Worm (Caenorhabditis elegans) whole organism, L4 larva: ENCODE data around the gene let-767.

Source experiments
- F10B5.3 ChIP-seq: sonication (generic microtip); optimal IDR thresholded peaks from 2 replicates; lab custom pipeline; 2016; ENCODE audit warnings: mild to moderate bottlenecking, missing genetic modification characterization, missing compliant biosample characterization
- F37D6.2 ChIP-seq: sonication (generic microtip); optimal IDR thresholded peaks from 2 replicates; lab custom pipeline; 2016; ENCODE audit warnings: mild to moderate bottlenecking, missing genetic modification characterization, missing compliant biosample characterization
- Y5F2A.4 ChIP-seq: fragments of 200-800 bp; sonication (Bioruptor generic); optimal IDR thresholded peaks from 2 replicates; lab custom pipeline; 2018; ENCODE audit warnings: mild to moderate bottlenecking, missing genetic modification characterization, missing compliant biosample characterization
- ZK337.2 ChIP-seq: fragments of 200-800 bp; sonication (Bioruptor generic); IDR thresholded peaks from 2 replicates; pipeline ENCODE4 v1.3.6; 2022; ENCODE audit warnings: missing genetic modification reagents, missing genetic modification characterization, missing compliant biosample characterization
- ZK546.5 ChIP-seq, 2 experiments: sonication (generic microtip); optimal IDR thresholded peaks; 2 replicates each; lab custom pipeline; 2017; ENCODE audit warnings: missing biosample characterization in 2 of 2, missing genetic modification characterization in 2 of 2
- aly-2 ChIP-seq: sonication (generic microtip); optimal IDR thresholded peaks from 2 replicates; lab custom pipeline; 2018; ENCODE audit warnings: missing biosample characterization, missing genetic modification characterization
- ama-1 ChIP-seq: fragments of 150-350 bp; optimal IDR thresholded peaks from 2 replicates; lab custom pipeline; 2014; ENCODE audit warnings: inconsistent platforms, mixed read lengths
- ceh-82 ChIP-seq: sonication (generic microtip); optimal IDR thresholded peaks from 2 replicates; lab custom pipeline; 2017; ENCODE audit warnings: missing biosample characterization, missing genetic modification characterization
- ces-1 ChIP-seq: fragments of 150-350 bp; sonication (generic microtip); optimal IDR thresholded peaks from 4 replicates; lab custom pipeline; 2014; ENCODE audit warnings: missing biosample characterization, missing genetic modification reagents, missing genetic modification characterization
- cey-2 ChIP-seq: sonication (generic microtip); optimal IDR thresholded peaks from 3 replicates; lab custom pipeline; 2017; ENCODE audit warnings: missing genetic modification characterization, mild to moderate bottlenecking, missing compliant biosample characterization, antibody characterized with exemption, borderline replicate concordance; ENCODE audit not compliant: insufficient read depth
- ctbp-1 ChIP-seq: fragments of 200-800 bp; sonication (Bioruptor generic); IDR thresholded peaks from 2 replicates; pipeline ENCODE4 v1.3.6; 2022; ENCODE audit warnings: missing genetic modification reagents, missing genetic modification characterization, missing compliant biosample characterization
- daf-16 ChIP-seq, 3 experiments: sonication (generic microtip); optimal IDR thresholded peaks; 2 replicates each; lab custom pipeline; 2016 to 2017; ENCODE audit warnings: missing genetic modification characterization in 3 of 3, missing genetic modification reagents in 3 of 3, mild to moderate bottlenecking in 2 of 3, missing compliant biosample characterization in 2 of 3, missing biosample characterization in 1 of 3, moderate library complexity in 1 of 3
- dmd-6 ChIP-seq: fragments of 200-800 bp; sonication (Bioruptor generic); IDR thresholded peaks from 2 replicates; pipeline ENCODE4 v1.3.6; 2022; ENCODE audit warnings: missing genetic modification reagents, missing genetic modification characterization, missing compliant biosample characterization
- dmd-8 ChIP-seq: fragments of 200-800 bp; sonication (Bioruptor generic); IDR thresholded peaks from 2 replicates; pipeline ENCODE4 v1.3.6; 2022; ENCODE audit warnings: missing genetic modification characterization, missing compliant biosample characterization
- dpl-1 ChIP-seq: fragments of 150-350 bp; optimal IDR thresholded peaks from 2 replicates; lab custom pipeline; 2014; ENCODE audit warnings: missing biosample characterization, missing genetic modification reagents, missing genetic modification characterization
- duxl-1 ChIP-seq: sonication (generic microtip); optimal IDR thresholded peaks from 2 replicates; lab custom pipeline; 2016; ENCODE audit warnings: mild to moderate bottlenecking, missing genetic modification characterization, moderate library complexity, missing compliant biosample characterization; ENCODE audit not compliant: poor library complexity
- fkh-10 ChIP-seq: fragments of 150-350 bp; optimal IDR thresholded peaks from 2 replicates; lab custom pipeline; 2014; ENCODE audit warnings: missing biosample characterization, missing genetic modification reagents, missing genetic modification characterization
- gei-8 ChIP-seq: fragments of 200-800 bp; sonication (Bioruptor generic); optimal IDR thresholded peaks from 2 replicates; lab custom pipeline; 2018; ENCODE audit warnings: mild to moderate bottlenecking, missing genetic modification characterization, missing compliant biosample characterization
- lim-7 ChIP-seq: fragments of 200-800 bp; sonication (Bioruptor generic); IDR thresholded peaks from 2 replicates; pipeline ENCODE4 v1.3.6; 2022; ENCODE audit warnings: missing genetic modification characterization, missing compliant biosample characterization
- lin-1 ChIP-seq: fragments of 200-800 bp; sonication (Bioruptor generic); IDR thresholded peaks from 2 replicates; pipeline ENCODE4 v1.3.6; 2022; ENCODE audit warnings: missing genetic modification reagents, missing genetic modification characterization, missing compliant biosample characterization
- lin-13 ChIP-seq: fragments of 150-350 bp; optimal IDR thresholded peaks from 2 replicates; lab custom pipeline; 2014; ENCODE audit warnings: missing biosample characterization, missing genetic modification reagents, missing genetic modification characterization
- lin-15B ChIP-seq: fragments of 150-350 bp; sonication (generic microtip); optimal IDR thresholded peaks from 3 replicates; lab custom pipeline; 2014; ENCODE audit warnings: missing biosample characterization, missing genetic modification characterization
- lin-38 ChIP-seq: fragments of 200-800 bp; sonication (Bioruptor generic); IDR thresholded peaks from 2 replicates; pipeline ENCODE4 v1.3.6; 2022; ENCODE audit warnings: missing genetic modification reagents, missing genetic modification characterization, missing compliant biosample characterization
- lin-39 ChIP-seq: fragments of 150-350 bp; optimal IDR thresholded peaks from 2 replicates; lab custom pipeline; 2014; ENCODE audit warnings: missing biosample characterization, missing genetic modification reagents, missing genetic modification characterization
- madf-9 ChIP-seq: fragments of 200-800 bp; sonication (Bioruptor generic); conservative IDR thresholded peaks from 2 replicates; pipeline ENCODE4 v1.3.6; 2022; ENCODE audit warnings: missing genetic modification reagents, missing genetic modification characterization, missing compliant biosample characterization
- mdl-1 ChIP-seq, 2 experiments: fragments of 150-350 bp in 1 of 2; sonication (generic microtip) in 1 of 2; optimal IDR thresholded peaks; 2 replicates each; lab custom pipeline; 2014 to 2017; ENCODE audit warnings: missing biosample characterization in 2 of 2, missing genetic modification characterization in 2 of 2
- mdt-29 ChIP-seq: fragments of 200-800 bp; sonication (Bioruptor generic); IDR thresholded peaks from 2 replicates; pipeline ENCODE4 v1.3.6; 2022; ENCODE audit warnings: missing genetic modification reagents, missing genetic modification characterization, missing compliant biosample characterization
- nhr-102 ChIP-seq: sonication (generic microtip); optimal IDR thresholded peaks from 2 replicates; lab custom pipeline; 2016; ENCODE audit warnings: mild to moderate bottlenecking, missing genetic modification characterization, moderate library complexity, missing compliant biosample characterization
- nhr-11 ChIP-seq: fragments of 150-350 bp; optimal IDR thresholded peaks from 2 replicates; lab custom pipeline; 2014; ENCODE audit warnings: missing biosample characterization, missing genetic modification characterization
- nhr-111 ChIP-seq: fragments of 200-800 bp; sonication (Bioruptor generic); optimal IDR thresholded peaks from 2 replicates; lab custom pipeline; 2018; ENCODE audit warnings: mild to moderate bottlenecking, missing genetic modification characterization, missing compliant biosample characterization
- nhr-237 ChIP-seq: sonication (generic microtip); optimal IDR thresholded peaks from 2 replicates; lab custom pipeline; 2017; ENCODE audit warnings: missing biosample characterization, missing genetic modification characterization
- nhr-25 ChIP-seq: sonication (generic microtip); optimal IDR thresholded peaks from 2 replicates; lab custom pipeline; 2017; ENCODE audit warnings: missing genetic modification characterization, mild to moderate bottlenecking, missing compliant biosample characterization, antibody characterized with exemption, moderate library complexity, borderline replicate concordance; ENCODE audit not compliant: insufficient read depth
- nhr-28 ChIP-seq: fragments of 150-350 bp; optimal IDR thresholded peaks from 2 replicates; lab custom pipeline; 2014; ENCODE audit warnings: missing biosample characterization, missing genetic modification characterization
- nhr-42 ChIP-seq: fragments of 200-800 bp; sonication (Bioruptor generic); IDR thresholded peaks from 2 replicates; pipeline ENCODE4 v1.3.6; 2022; ENCODE audit warnings: missing genetic modification characterization, missing compliant biosample characterization
- nhr-48 ChIP-seq: sonication (generic microtip); optimal IDR thresholded peaks from 2 replicates; lab custom pipeline; 2016; ENCODE audit warnings: mild to moderate bottlenecking, missing genetic modification characterization, missing compliant biosample characterization
- nhr-6 ChIP-seq: fragments of 150-350 bp; optimal IDR thresholded peaks from 2 replicates; lab custom pipeline; 2014; ENCODE audit warnings: missing biosample characterization, missing genetic modification characterization
- nhr-76 ChIP-seq: fragments of 150-350 bp; optimal IDR thresholded peaks from 2 replicates; lab custom pipeline; 2014; ENCODE audit warnings: missing biosample characterization, missing genetic modification characterization
- pha-4 ChIP-seq, 2 experiments: fragments of 150-350 bp in 1 of 2; fragments of 200-800 bp in 1 of 2; sonication (Bioruptor generic) in 1 of 2; IDR thresholded peaks in 1 of 2; optimal IDR thresholded peaks in 1 of 2; 2 replicates each; pipeline versions ENCODE4 v1.3.6 to Lab custom; 2014 to 2022; ENCODE audit warnings: missing genetic modification characterization in 2 of 2, missing genetic modification reagents in 2 of 2, missing biosample characterization in 1 of 2, missing compliant biosample characterization in 1 of 2
- php-3 ChIP-seq: fragments of 200-800 bp; sonication (Bioruptor generic); IDR thresholded peaks from 2 replicates; pipeline ENCODE4 v1.3.6; 2022; ENCODE audit warnings: missing genetic modification reagents, missing genetic modification characterization, missing compliant biosample characterization
- pqm-1 ChIP-seq: sonication (generic microtip); optimal IDR thresholded peaks from 2 replicates; lab custom pipeline; 2017; ENCODE audit warnings: missing biosample characterization, missing genetic modification characterization
- snpc-1.2 ChIP-seq: fragments of 200-800 bp; sonication (Bioruptor generic); IDR thresholded peaks from 2 replicates; pipeline ENCODE4 v1.3.6; 2022; ENCODE audit warnings: missing genetic modification reagents, missing genetic modification characterization, missing compliant biosample characterization
- snpc-4 ChIP-seq: fragments of 150-350 bp; optimal IDR thresholded peaks from 2 replicates; lab custom pipeline; 2014; ENCODE audit warnings: missing biosample characterization, missing genetic modification characterization
- spr-1 ChIP-seq: sonication (generic microtip); optimal IDR thresholded peaks from 2 replicates; lab custom pipeline; 2016; ENCODE audit warnings: mild to moderate bottlenecking, missing genetic modification characterization, missing compliant biosample characterization
- tra-1 ChIP-seq: fragments of 200-800 bp; sonication (Bioruptor generic); IDR thresholded peaks from 2 replicates; pipeline ENCODE4 v1.3.6; 2022; ENCODE audit warnings: missing genetic modification reagents, missing genetic modification characterization, missing compliant biosample characterization
- unc-130 ChIP-seq: sonication (generic microtip); optimal IDR thresholded peaks from 2 replicates; lab custom pipeline; 2016; ENCODE audit warnings: missing genetic modification reagents, missing genetic modification characterization, missing compliant biosample characterization
- unc-39 ChIP-seq: sonication (generic microtip); optimal IDR thresholded peaks from 2 replicates; lab custom pipeline; 2017; ENCODE audit warnings: missing biosample characterization, missing genetic modification characterization
- vab-7 ChIP-seq: fragments of 200-800 bp; sonication (Bioruptor generic); IDR thresholded peaks from 2 replicates; pipeline ENCODE4 v1.3.6; 2022; ENCODE audit warnings: missing genetic modification reagents, missing genetic modification characterization, missing compliant biosample characterization
- zfp-3 ChIP-seq: fragments of 200-800 bp; sonication (Bioruptor generic); conservative IDR thresholded peaks from 2 replicates; pipeline ENCODE4 v1.3.6; 2022; ENCODE audit warnings: missing genetic modification reagents, missing genetic modification characterization, missing compliant biosample characterization
- zip-11 ChIP-seq: fragments of 200-800 bp; sonication (Bioruptor generic); IDR thresholded peaks from 2 replicates; pipeline ENCODE4 v1.3.6; 2022; ENCODE audit warnings: missing genetic modification characterization, missing compliant biosample characterization
- ztf-11 ChIP-seq: fragments of 150-350 bp; optimal IDR thresholded peaks from 2 replicates; lab custom pipeline; 2014; ENCODE audit warnings: missing biosample characterization, missing genetic modification characterization

The let-767 gene

DNA sequence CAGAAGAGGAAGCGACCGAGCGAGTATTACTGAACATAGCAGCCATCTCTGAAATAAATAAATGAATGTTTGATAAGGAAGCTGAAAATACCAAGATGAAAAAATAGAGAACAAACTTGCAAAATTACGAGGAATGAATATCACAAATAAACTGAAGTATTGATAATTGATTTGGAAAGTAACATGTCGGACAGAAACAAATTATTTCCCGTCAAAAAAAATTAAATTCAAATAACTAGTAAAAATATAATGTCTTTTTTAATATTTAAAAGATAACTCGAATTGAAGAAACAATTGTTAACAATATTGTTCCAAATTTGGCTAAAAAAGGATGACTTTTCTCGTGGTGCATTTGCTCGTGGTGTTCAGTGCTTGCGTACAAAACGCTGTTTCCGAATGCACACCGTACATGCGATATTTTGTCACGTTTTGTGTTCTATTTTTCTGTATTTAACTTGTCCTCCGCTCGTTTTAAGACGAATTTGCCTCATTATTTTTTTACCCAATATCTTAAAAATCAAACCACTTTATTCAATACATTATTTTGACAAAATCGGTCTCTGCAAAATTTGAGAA lies 2.2 kb upstream of the let-767 start, which contains the start of gene rpn-13 (continued):
- no peak for TF ChIP-seq nhr-102 (tag; lab: Kevin White, UChicago)
- no peak for TF ChIP-seq gei-8 (GFP tag; lab: Kevin White, UChicago)
- TF ChIP-seq nhr-28 (tag; lab: Kevin White, UChicago): peak; percentile 5
- TF ChIP-seq ZK337.2 (GFP tag; lab: Robert Waterston, UW): no peak
- TF ChIP-seq Y5F2A.4: no peak
- no peak for TF ChIP-seq zip-11 (GFP tag; lab: Robert Waterston, UW)
- TF ChIP-seq lin-15B (tag; lab: Kevin White, UChicago): no peak
- no peak for TF ChIP-seq nhr-42
- TF ChIP-seq madf-9 (GFP tag; lab: Robert Waterston, UW): no peak
- TF ChIP-seq lim-7 (GFP tag; lab: Robert Waterston, UW): no peak
- no peak for TF ChIP-seq ZK546.5 (tag; optimal IDR thresholded peaks at IDR 0.05; lab: Kevin White, UChicago)
- TF ChIP-seq ctbp-1 (GFP tag; lab: Robert Waterston, UW): no peak
- no peak for TF ChIP-seq spr-1 (tag; lab: Kevin White, UChicago)
- no peak for TF ChIP-seq nhr-11 (tag; lab: Kevin White, UChicago)
- TF ChIP-seq dmd-8 (GFP tag; lab: Robert Waterston, UW): no peak
- no peak for TF ChIP-seq ces-1 (GFP tag; lab: Kevin White, UChicago)
- no peak for TF ChIP-seq F37D6.2 (tag; lab: Kevin White, UChicago)
- TF ChIP-seq tra-1 (GFP tag; lab: Robert Waterston, UW): no peak
- TF ChIP-seq F10B5.3 (tag; lab: Kevin White, UChicago): no peak
- TF ChIP-seq nhr-237 (tag; lab: Kevin White, UChicago): no peak
- TF ChIP-seq mdt-29: no peak
- TF ChIP-seq fkh-10 (GFP tag; lab: Kevin White, UChicago): peak; percentile 22
- TF ChIP-seq ama-1 (lab: Kevin White, UChicago): no peak
- no peak for TF ChIP-seq ceh-82 (tag; lab: Kevin White, UChicago)
- no peak for TF ChIP-seq daf-16 (GFP tag; optimal IDR thresholded peaks at IDR 0.05; lab: Kevin White, UChicago)
- TF ChIP-seq daf-16 (tag; optimal IDR thresholded peaks at IDR 0.05; lab: Kevin White, UChicago): peak; percentile 49
- no peak for TF ChIP-seq unc-39 (tag; lab: Kevin White, UChicago)
- peak; percentile 20 to 78 for TF ChIP-seq mdl-1 (tag; optimal IDR thresholded peaks at IDR 0.05; lab: Kevin White, UChicago)
- TF ChIP-seq pha-4 (GFP tag; IDR thresholded peaks at IDR 0.05; lab: Robert Waterston, UW): no peak
- TF ChIP-seq pha-4 (tag; optimal IDR thresholded peaks at IDR 0.05; lab: Kevin White, UChicago): no peak
- TF ChIP-seq lin-1 (GFP tag; lab: Robert Waterston, UW): no peak
- peak; percentile 54 for TF ChIP-seq nhr-6 (tag; lab: Kevin White, UChicago)
- no peak for TF ChIP-seq vab-7 (GFP tag; lab: Robert Waterston, UW)
- no peak for TF ChIP-seq ztf-11 (tag; lab: Kevin White, UChicago)
- TF ChIP-seq lin-38 (GFP tag; lab: Robert Waterston, UW): no peak
- TF ChIP-seq zfp-3 (GFP tag; lab: Robert Waterston, UW): no peak
- no peak for TF ChIP-seq nhr-25
- no peak for TF ChIP-seq snpc-1.2
- no peak for TF ChIP-seq php-3 (GFP tag; lab: Robert Waterston, UW)
- no peak for TF ChIP-seq lin-13 (GFP tag; lab: Kevin White, UChicago)
- no peak for TF ChIP-seq aly-2 (tag; lab: Kevin White, UChicago)
- no peak for TF ChIP-seq nhr-76 (tag; lab: Kevin White, UChicago)
- TF ChIP-seq nhr-48 (tag; lab: Kevin White, UChicago): no peak
- no peak for TF ChIP-seq cey-2 (tag; lab: Kevin White, UChicago)
- TF ChIP-seq duxl-1: no peak
- no peak for TF ChIP-seq snpc-4 (tag; lab: Kevin White, UChicago)
- TF ChIP-seq lin-39 (tag; lab: Kevin White, UChicago): no peak
- no peak for TF ChIP-seq nhr-111 (GFP tag; lab: Kevin White, UChicago)
- TF ChIP-seq pqm-1 (tag; lab: Kevin White, UChicago): no peak
- no peak for TF ChIP-seq dmd-6 (GFP tag; lab: Robert Waterston, UW)
- TF ChIP-seq dpl-1 (GFP tag; lab: Kevin White, UChicago): peak; percentile 51
- no peak for TF ChIP-seq unc-130 (GFP tag; lab: Kevin White, UChicago)
